Fruit fly (Drosophila melanogaster): ENCODE results near the gene CG10252.

CG10252 gene

DNA sequence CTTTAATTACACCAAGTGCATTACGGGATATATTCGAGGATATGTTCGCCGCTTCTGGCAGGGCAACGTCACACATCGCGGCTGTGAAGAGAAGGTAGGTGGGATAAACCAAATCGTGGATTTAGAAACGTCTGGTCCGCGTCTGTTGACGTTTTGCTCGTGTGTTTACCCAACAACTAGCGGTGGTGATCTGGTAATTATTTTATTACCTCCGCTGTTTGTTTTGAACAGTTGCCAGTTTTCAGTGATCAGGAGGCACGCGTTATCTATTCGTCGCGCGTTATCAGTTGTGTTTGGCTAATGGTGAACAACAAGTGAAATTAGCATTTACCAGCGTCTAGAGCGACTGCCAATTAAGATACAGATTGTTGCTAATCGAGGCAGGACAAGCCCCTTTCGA is 33.0 kb upstream of the CG10252 start:
- TF ChIP-seq fkh (GFP tag; optimal IDR thresholded peaks at IDR 0.05) = peak; percentile 93
- TF ChIP-seq Gug (GFP tag; IDR thresholded peaks at IDR 0.05) = no peak
- TF ChIP-seq eg (GFP tag; IDR thresholded peaks at IDR 0.05) = 0 out of 3 replicates have a peak, but pooled peaks have one; percentile 9

DNA sequence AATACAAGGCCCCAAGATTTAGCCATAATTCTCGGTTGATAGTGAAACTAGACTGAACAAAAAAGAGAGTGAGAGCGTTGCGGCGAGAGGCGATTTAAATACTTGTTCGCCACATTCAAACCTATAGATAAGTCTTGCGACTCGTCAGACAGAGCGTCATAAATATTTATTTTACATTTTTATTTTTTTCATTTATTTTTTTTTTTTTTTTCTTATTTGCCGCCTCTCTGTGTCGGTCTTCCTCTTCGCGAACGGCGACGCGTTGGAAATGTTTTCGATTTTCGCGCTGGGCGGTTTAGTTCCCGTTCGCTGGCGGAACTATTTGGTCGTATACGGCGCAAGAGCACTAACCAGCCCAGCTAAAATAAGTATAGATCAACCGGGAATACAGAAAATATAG is 32.0 kb upstream of the CG10252 start:
- TF ChIP-seq Ets96B (tag; optimal IDR thresholded peaks at IDR 0.05) (peak; percentile 16), Eip93F (GFP tag; optimal IDR thresholded peaks at IDR 0.05) (peak; percentile 1), vri (GFP tag; optimal IDR thresholded peaks at IDR 0.05) (no peak), salr (GFP tag; optimal IDR thresholded peaks at IDR 0.05) (no peak), OdsH (GFP tag; optimal IDR thresholded peaks at IDR 0.05) (no peak), Eip75B (GFP tag; optimal IDR thresholded peaks at IDR 0.05) (peak; percentile 16), CG6163 (GFP tag; IDR thresholded peaks at IDR 0.05) (peak; percentile 81), CG10669 (GFP tag; optimal IDR thresholded peaks at IDR 0.05) (peak; percentile 44), CG32006 (GFP tag; optimal IDR thresholded peaks at IDR 0.05) (peak; percentile 21), eg (GFP tag; IDR thresholded peaks at IDR 0.05) (peak; percentile 78), dsx (GFP tag; optimal IDR thresholded peaks at IDR 0.05; ENCODE audit: poor library complexity, severe bottlenecking) (peak; percentile 46), CG8119 (GFP tag; IDR thresholded peaks at IDR 0.05) (peak; percentile 74; the same call in 2 of the 3 replicates), CG8632 (GFP tag; optimal IDR thresholded peaks at IDR 0.05) (no peak), CG8319 (GFP tag; optimal IDR thresholded peaks at IDR 0.05) (no peak), dac (GFP tag; optimal IDR thresholded peaks at IDR 0.05) (no peak), CG11294 (GFP tag; IDR thresholded peaks at IDR 0.05) (no peak), achi (GFP tag; optimal IDR thresholded peaks at IDR 0.05) (peak; percentile 10), cyc (GFP tag; optimal IDR thresholded peaks at IDR 0.05) (no peak), CG34406 (GFP tag; optimal IDR thresholded peaks at IDR 0.05) (no peak), fd59A (GFP tag; optimal IDR thresholded peaks at IDR 0.05) (no peak), Lpt (GFP tag; optimal IDR thresholded peaks at IDR 0.05) (peak; percentile 10), Hr38 (GFP tag; optimal IDR thresholded peaks at IDR 0.05) (no peak), svp (GFP tag) (peak; percentile 74), Met (GFP tag; optimal IDR thresholded peaks at IDR 0.05) (no peak), CG3032 (tag; optimal IDR thresholded peaks at IDR 0.05) (peak; percentile 27), net (GFP tag; optimal IDR thresholded peaks at IDR 0.05) (peak; percentile 33), CG6808 (GFP tag; optimal IDR thresholded peaks at IDR 0.05) (peak; percentile 65), ss (GFP tag; optimal IDR thresholded peaks at IDR 0.05) (peak; percentile 60 to 77), topi (GFP tag; optimal IDR thresholded peaks at IDR 0.05) (no peak), CG3919 (GFP tag; optimal IDR thresholded peaks at IDR 0.05) (no peak), esn (GFP tag; optimal IDR thresholded peaks at IDR 0.05) (no peak), CG1621 (tag; optimal IDR thresholded peaks at IDR 0.05) (peak; percentile 8), Hr39 (GFP tag; optimal IDR thresholded peaks at IDR 0.05) (no peak), fkh (GFP tag; optimal IDR thresholded peaks at IDR 0.05) (peak; percentile 12), CG16779 (tag; optimal IDR thresholded peaks at IDR 0.05) (peak; percentile 66), Ets21C (GFP tag; optimal IDR thresholded peaks at IDR 0.05) (no peak), Eip78C (GFP tag) (peak; percentile 71), CG10631 (GFP tag; optimal IDR thresholded peaks at IDR 0.05) (no peak), CG15336 (GFP tag; IDR thresholded peaks at IDR 0.05) (peak; percentile 36; the same call in 1 of the 2 replicates), spab (GFP tag; optimal IDR thresholded peaks at IDR 0.05) (peak; percentile 6), acj6 (GFP tag; optimal IDR thresholded peaks at IDR 0.05) (no peak), CG9139 (GFP tag; optimal IDR thresholded peaks at IDR 0.05) (peak; percentile 61), CG6276 (GFP tag; optimal IDR thresholded peaks at IDR 0.05) (peak; percentile 49), CG11762 (GFP tag; optimal IDR thresholded peaks at IDR 0.05; ENCODE audit: insufficient read depth) (no peak)
